Fruit fly (Drosophila melanogaster) whole organism, wandering third instar larva: ENCODE data around the gene ninaA.

ENCODE experiments used
- Abd-B ChIP-seq: fragments of >200 bp; optimal IDR thresholded peaks from 2 replicates; lab custom pipeline; 2017; ENCODE audit warnings: missing biosample characterization, missing genetic modification characterization
- CG32264 ChIP-seq: fragments of 200-800 bp; sonication (Bioruptor generic); optimal IDR thresholded peaks from 2 replicates; lab custom pipeline; 2016; ENCODE audit warnings: missing biosample characterization, missing genetic modification characterization
- CG9705 ChIP-seq: fragments of 200-800 bp; sonication (Bioruptor generic); optimal IDR thresholded peaks from 2 replicates; lab custom pipeline; 2018; ENCODE audit warnings: missing biosample characterization, mild to moderate bottlenecking, missing genetic modification characterization
- CrebA ChIP-seq: fragments of 200-800 bp; sonication (Bioruptor generic); optimal IDR thresholded peaks from 2 replicates; lab custom pipeline; 2016; ENCODE audit warnings: missing biosample characterization, mild to moderate bottlenecking, missing genetic modification characterization, borderline replicate concordance
- Dfd ChIP-seq: fragments of >200 bp; optimal IDR thresholded peaks from 2 replicates; lab custom pipeline; 2017; ENCODE audit warnings: missing biosample characterization, missing genetic modification characterization
- Dif ChIP-seq: fragments of 200-275, 200-300 bp; sonication (Bioruptor generic); optimal IDR thresholded peaks from 2 replicates; lab custom pipeline; 2018; ENCODE audit warnings: missing biosample characterization, missing genetic modification characterization; ENCODE audit not compliant: partially characterized antibody
- GATAd ChIP-seq: sonication (Bioruptor generic); optimal IDR thresholded peaks from 2 replicates; lab custom pipeline; 2016; ENCODE audit warnings: missing biosample characterization, missing genetic modification characterization
- HLH106 ChIP-seq: fragments of 200-800 bp; optimal IDR thresholded peaks from 3 replicates; lab custom pipeline; 2019; ENCODE audit warnings: missing biosample characterization, mild to moderate bottlenecking, missing genetic modification characterization, moderate library complexity
- Hnf4 ChIP-seq: fragments of 200-800 bp; sonication (Bioruptor generic); optimal IDR thresholded peaks from 2 replicates; lab custom pipeline; 2016; ENCODE audit warnings: missing biosample characterization, mild to moderate bottlenecking, missing genetic modification characterization
- Hr78 ChIP-seq: fragments of >200 bp; optimal IDR thresholded peaks from 2 replicates; lab custom pipeline; 2017; ENCODE audit warnings: missing biosample characterization, missing genetic modification characterization
- Hr83 ChIP-seq: fragments of 200-300 bp; sonication (Bioruptor generic); optimal IDR thresholded peaks from 2 replicates; lab custom pipeline; 2016; ENCODE audit warnings: missing biosample characterization, mild to moderate bottlenecking, missing genetic modification characterization, moderate library complexity; ENCODE audit not compliant: poor library complexity, severe bottlenecking
- Jra ChIP-seq: sonication (Bioruptor generic); optimal IDR thresholded peaks from 2 replicates; lab custom pipeline; 2016; ENCODE audit warnings: missing biosample characterization, missing genetic modification characterization
- Mio ChIP-seq: sonication (Bioruptor generic); optimal IDR thresholded peaks from 2 replicates; lab custom pipeline; 2016; ENCODE audit warnings: missing biosample characterization, missing genetic modification characterization
- Myc ChIP-seq: fragments of >200 bp; optimal IDR thresholded peaks from 2 replicates; lab custom pipeline; 2017
- N ChIP-seq: fragments of >200 bp; optimal IDR thresholded peaks from 2 replicates; lab custom pipeline; 2018; ENCODE audit warnings: missing biosample characterization, missing external identifiers, missing genetic modification characterization
- OdsH ChIP-seq: fragments of 200-800 bp; sonication (Bioruptor generic); optimal IDR thresholded peaks from 2 replicates; lab custom pipeline; 2016; ENCODE audit warnings: missing biosample characterization, mild to moderate bottlenecking, missing genetic modification characterization
- Rel ChIP-seq, 2 experiments: fragments of 200-800 bp; sonication (Bioruptor generic) in 1 of 2; optimal IDR thresholded peaks; 2 replicates in 1 of 2; 3 replicates in 1 of 2; lab custom pipeline; 2016 to 2019; ENCODE audit warnings: mild to moderate bottlenecking in 2 of 2, missing biosample characterization in 2 of 2, missing genetic modification characterization in 2 of 2, moderate library complexity in 1 of 2
- Sp1 ChIP-seq: fragments of 200-800 bp; sonication (Bioruptor generic); optimal IDR thresholded peaks from 3 replicates; lab custom pipeline; 2019; ENCODE audit warnings: missing biosample characterization, mild to moderate bottlenecking, missing genetic modification characterization, moderate library complexity
- Vsx2 ChIP-seq: fragments of 200-300, 225-300 bp; sonication (Bioruptor generic); optimal IDR thresholded peaks from 2 replicates; lab custom pipeline; 2018; ENCODE audit warnings: missing biosample characterization, missing genetic modification characterization; ENCODE audit not compliant: partially characterized antibody
- br ChIP-seq: fragments of 200-800 bp; sonication (Bioruptor generic); optimal IDR thresholded peaks from 2 replicates; lab custom pipeline; 2016; ENCODE audit warnings: missing biosample characterization, missing genetic modification characterization
- brk ChIP-seq: fragments of 200-800 bp; sonication (Bioruptor generic); optimal IDR thresholded peaks from 2 replicates; lab custom pipeline; 2016; ENCODE audit warnings: missing biosample characterization, mild to moderate bottlenecking, missing genetic modification characterization
- dl ChIP-seq, 2 experiments: fragments of 175-275, 200-275 bp in 1 of 2; fragments of 200-275 bp in 1 of 2; sonication (Bioruptor generic); optimal IDR thresholded peaks; lab custom pipeline; 2018; ENCODE audit warnings: mild to moderate bottlenecking in 2 of 2, missing biosample characterization in 2 of 2, missing genetic modification characterization in 2 of 2, moderate library complexity in 2 of 2; ENCODE audit not compliant: partially characterized antibody in 2 of 2, insufficient read depth in 1 of 2
- dmrt93B ChIP-seq: fragments of 200-800 bp; sonication (Bioruptor generic); optimal IDR thresholded peaks from 2 replicates; lab custom pipeline; 2018; ENCODE audit warnings: missing biosample characterization, mild to moderate bottlenecking, missing genetic modification characterization
- dsf ChIP-seq: sonication (Bioruptor generic); optimal IDR thresholded peaks from 2 replicates; lab custom pipeline; 2016; ENCODE audit warnings: missing biosample characterization, missing genetic modification characterization, borderline replicate concordance
- ey ChIP-seq: fragments of 200-800 bp; sonication (Bioruptor generic); optimal IDR thresholded peaks from 2 replicates; lab custom pipeline; 2016; ENCODE audit warnings: missing biosample characterization, missing genetic modification characterization
- foxo ChIP-seq, 2 experiments: fragments of 200-800 bp; sonication (Bioruptor generic); optimal IDR thresholded peaks; 2 replicates in 1 of 2; 3 replicates in 1 of 2; lab custom pipeline; 2016 to 2017; ENCODE audit warnings: missing biosample characterization in 2 of 2, missing genetic modification characterization in 2 of 2
- fru ChIP-seq: fragments of 200-800 bp; sonication (Bioruptor generic); optimal IDR thresholded peaks from 3 replicates; lab custom pipeline; 2016; ENCODE audit warnings: missing biosample characterization, mild to moderate bottlenecking, missing genetic modification characterization
- h ChIP-seq: fragments of 200-800 bp; sonication (Bioruptor generic); optimal IDR thresholded peaks from 3 replicates; lab custom pipeline; 2016; ENCODE audit warnings: missing biosample characterization, mild to moderate bottlenecking, missing genetic modification characterization
- jim ChIP-seq: fragments of 175-275, 200-325 bp; sonication (Bioruptor generic); optimal IDR thresholded peaks from 2 replicates; lab custom pipeline; 2016; ENCODE audit warnings: missing biosample characterization, mild to moderate bottlenecking, missing genetic modification characterization
- lola ChIP-seq: fragments of >200 bp; optimal IDR thresholded peaks from 2 replicates; lab custom pipeline; 2017; ENCODE audit warnings: missing biosample characterization, missing genetic modification characterization
- pan ChIP-seq: fragments of >200 bp; optimal IDR thresholded peaks from 2 replicates; lab custom pipeline; 2017
- psq ChIP-seq: fragments of 200-800 bp; sonication (Bioruptor generic); optimal IDR thresholded peaks from 3 replicates; lab custom pipeline; 2017; ENCODE audit warnings: missing biosample characterization, mild to moderate bottlenecking, missing genetic modification characterization, moderate library complexity
- rgr ChIP-seq: fragments of 200-800 bp; sonication (Bioruptor generic); optimal IDR thresholded peaks from 3 replicates; lab custom pipeline; 2016; ENCODE audit warnings: missing biosample characterization, mild to moderate bottlenecking, missing genetic modification characterization
- sage ChIP-seq: fragments of 200-800 bp; sonication (Bioruptor generic); optimal IDR thresholded peaks from 2 replicates; lab custom pipeline; 2016; ENCODE audit warnings: missing biosample characterization, mild to moderate bottlenecking, missing genetic modification characterization
- sv ChIP-seq: fragments of 200-800 bp; sonication (Bioruptor generic); optimal IDR thresholded peaks from 3 replicates; lab custom pipeline; 2016; ENCODE audit warnings: missing biosample characterization, missing genetic modification characterization
- tai ChIP-seq: sonication (Bioruptor generic); optimal IDR thresholded peaks from 2 replicates; lab custom pipeline; 2016; ENCODE audit warnings: missing biosample characterization, missing genetic modification characterization
- usp ChIP-seq: fragments of >200 bp; optimal IDR thresholded peaks from 2 replicates; lab custom pipeline; 2017; ENCODE audit warnings: missing biosample characterization, missing genetic modification characterization
- woc ChIP-seq: sonication (Bioruptor generic); optimal IDR thresholded peaks from 2 replicates; lab custom pipeline; 2016; ENCODE audit warnings: missing biosample characterization, mild to moderate bottlenecking, missing genetic modification characterization

ninaA gene

DNA sequence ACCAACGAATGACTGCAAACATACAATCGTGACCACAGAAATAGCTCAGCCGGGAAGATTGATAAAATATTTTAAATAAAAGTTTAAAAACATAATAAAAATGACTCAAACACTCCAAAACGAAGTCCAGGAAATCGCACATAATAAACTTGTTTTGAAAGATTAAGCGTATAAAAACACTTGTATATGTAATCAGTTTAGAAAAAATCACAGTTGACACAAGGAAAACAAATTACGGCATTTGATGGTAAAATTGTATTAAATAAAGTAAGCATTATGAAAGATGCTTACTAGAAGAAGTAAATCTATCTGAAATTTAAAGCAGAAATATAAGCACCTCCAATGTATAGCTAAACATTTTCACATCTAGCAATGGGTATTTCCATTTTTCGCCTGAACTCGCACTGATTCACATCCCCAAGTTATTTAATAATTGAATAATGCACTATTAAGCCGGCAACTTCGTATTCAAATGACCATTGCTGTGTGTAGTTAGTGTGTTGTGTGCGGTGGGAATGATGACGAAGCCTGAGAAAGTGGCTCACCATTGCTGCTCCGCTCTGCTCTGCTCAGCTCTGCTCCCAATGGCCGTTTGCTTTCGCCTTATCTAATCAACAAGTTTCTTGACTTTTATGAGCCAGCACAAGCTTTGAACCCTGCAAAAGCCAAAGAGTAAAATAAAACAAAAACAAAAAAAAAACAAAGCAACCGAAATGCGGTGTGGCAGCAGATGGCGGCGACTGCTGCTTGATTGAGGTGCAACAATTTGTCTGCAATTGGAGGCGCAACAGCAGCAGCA lies 29.7 kb upstream of the ninaA start:
- no peak for TF ChIP-seq lola (GFP tag; lab: Kevin White, UChicago)
- TF ChIP-seq dmrt93B (GFP tag; lab: Kevin White, UChicago), result peak; percentile 25
- TF ChIP-seq foxo (GFP tag; optimal IDR thresholded peaks at IDR 0.05; lab: Kevin White, UChicago), result peak in 1 of 2 experiments; percentile 55
- no peak for TF ChIP-seq br
- no peak for TF ChIP-seq Jra
- no peak for TF ChIP-seq jim (GFP tag; lab: Kevin White, UChicago)
- no peak for TF ChIP-seq N (GFP tag; lab: Kevin White, UChicago)
- TF ChIP-seq Myc (lab: Kevin White, UChicago), result no peak
- no peak for TF ChIP-seq dl (GFP tag; optimal IDR thresholded peaks at IDR 0.05; lab: Kevin White, UChicago; ENCODE audit: insufficient read depth in 1 of 2, partially characterized antibody in 2 of 2)
- TF ChIP-seq brk, result no peak
- TF ChIP-seq CG9705 (GFP tag; lab: Kevin White, UChicago), result no peak
- peak; percentile 42 for TF ChIP-seq ey (GFP tag; lab: Kevin White, UChicago)
- TF ChIP-seq Hr78, result no peak
- no peak for TF ChIP-seq Abd-B (GFP tag; lab: Kevin White, UChicago)
- peak; percentile 17 for TF ChIP-seq fru (GFP tag; lab: Kevin White, UChicago)
- no peak for TF ChIP-seq CrebA (GFP tag; lab: Kevin White, UChicago)
- TF ChIP-seq Dif, result no peak
- no peak for TF ChIP-seq pan (lab: Kevin White, UChicago)
- peak; percentile 35 for TF ChIP-seq Sp1 (GFP tag; lab: Kevin White, UChicago)
- TF ChIP-seq Hnf4 (GFP tag; lab: Kevin White, UChicago), result no peak
- peak; percentile 15 for TF ChIP-seq psq (GFP tag; lab: Kevin White, UChicago)
- no peak for TF ChIP-seq Hr83 (GFP tag; lab: Kevin White, UChicago)
- no peak for TF ChIP-seq sage (GFP tag; lab: Kevin White, UChicago)
- no peak for TF ChIP-seq tai (GFP tag; lab: Kevin White, UChicago)
- TF ChIP-seq CG32264 (GFP tag; lab: Kevin White, UChicago), result no peak
- no peak for TF ChIP-seq GATAd (GFP tag; lab: Kevin White, UChicago)
- no peak for TF ChIP-seq dsf (GFP tag; lab: Kevin White, UChicago)
- TF ChIP-seq HLH106 (tag; lab: Kevin White, UChicago), result peak; percentile 25
- peak; percentile 41 for TF ChIP-seq OdsH (GFP tag; lab: Kevin White, UChicago)
- no peak for TF ChIP-seq sv
- TF ChIP-seq h, result peak; percentile 35
- peak; percentile 42 for TF ChIP-seq rgr (GFP tag; lab: Kevin White, UChicago)
- TF ChIP-seq Vsx2 (GFP tag; lab: Kevin White, UChicago), result no peak
- TF ChIP-seq usp (GFP tag; lab: Kevin White, UChicago), result no peak
- peak; percentile 36 for TF ChIP-seq woc (GFP tag; lab: Kevin White, UChicago)
- TF ChIP-seq Dfd, result no peak
- no peak for TF ChIP-seq Rel (GFP tag; optimal IDR thresholded peaks at IDR 0.05; lab: Kevin White, UChicago)
- TF ChIP-seq Rel (tag; optimal IDR thresholded peaks at IDR 0.05; lab: Kevin White, UChicago), result no peak
- no peak for TF ChIP-seq Mio (GFP tag; lab: Kevin White, UChicago)

DNA sequence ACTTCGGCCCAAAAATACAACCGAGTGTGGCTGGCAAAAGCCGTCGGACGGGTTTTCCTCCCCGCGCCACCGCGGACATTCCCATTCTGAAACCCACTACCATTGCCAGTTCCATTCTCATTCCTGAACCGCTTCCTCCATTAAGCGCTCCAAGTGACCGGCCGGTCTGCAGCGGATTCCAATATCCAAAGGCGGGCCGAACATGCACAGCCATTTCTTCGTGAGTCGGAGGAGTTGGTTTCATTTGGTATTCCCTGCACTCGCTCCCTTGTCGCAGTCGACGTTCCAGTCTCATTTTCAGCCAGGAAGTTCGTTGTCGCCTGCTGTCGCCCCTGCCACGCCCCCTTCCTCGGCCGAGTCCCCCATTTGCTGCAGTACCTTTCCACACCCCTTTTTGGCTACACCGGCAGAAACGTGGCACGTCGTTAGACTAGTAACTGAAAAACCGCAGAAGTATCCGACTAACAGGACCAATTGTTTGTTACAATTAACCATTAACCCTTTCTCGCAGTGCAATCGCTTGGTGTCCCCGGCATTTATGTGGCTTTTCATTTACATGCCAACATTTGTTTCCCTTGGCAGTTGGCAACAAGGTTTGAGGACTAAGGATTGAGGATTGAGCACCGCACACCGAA lies 29.0 kb upstream of the ninaA start:
- TF ChIP-seq CrebA (GFP tag; lab: Kevin White, UChicago), result no peak
- no peak for TF ChIP-seq dl (GFP tag; optimal IDR thresholded peaks at IDR 0.05; lab: Kevin White, UChicago; ENCODE audit: insufficient read depth in 1 of 2, partially characterized antibody in 2 of 2)
- peak; percentile 83 for TF ChIP-seq Sp1 (GFP tag; lab: Kevin White, UChicago)
- TF ChIP-seq usp (GFP tag; lab: Kevin White, UChicago), result no peak
- no peak for TF ChIP-seq Myc (lab: Kevin White, UChicago)
- peak; percentile 90 for TF ChIP-seq Hnf4 (GFP tag; lab: Kevin White, UChicago)
- TF ChIP-seq CG9705 (GFP tag; lab: Kevin White, UChicago), result peak; percentile 76
- TF ChIP-seq CG32264 (GFP tag; lab: Kevin White, UChicago), result peak; percentile 67
- peak; percentile 85 for TF ChIP-seq ey (GFP tag; lab: Kevin White, UChicago)
- peak; percentile 86 for TF ChIP-seq HLH106 (tag; lab: Kevin White, UChicago)
- no peak for TF ChIP-seq GATAd (GFP tag; lab: Kevin White, UChicago)
- peak; percentile 89 for TF ChIP-seq fru (GFP tag; lab: Kevin White, UChicago)
- TF ChIP-seq Dfd, result no peak
- TF ChIP-seq Dif, result peak; percentile 21
- TF ChIP-seq br, result peak; percentile 89
- TF ChIP-seq Rel (GFP tag; optimal IDR thresholded peaks at IDR 0.05; lab: Kevin White, UChicago), result peak; percentile 64
- TF ChIP-seq Rel (tag; optimal IDR thresholded peaks at IDR 0.05; lab: Kevin White, UChicago), result peak; percentile 48
- TF ChIP-seq Jra, result peak; percentile 83
- TF ChIP-seq sage (GFP tag; lab: Kevin White, UChicago), result peak; percentile 32
- peak; percentile 82 for TF ChIP-seq rgr (GFP tag; lab: Kevin White, UChicago)
- TF ChIP-seq h, result peak; percentile 86
- TF ChIP-seq OdsH (GFP tag; lab: Kevin White, UChicago), result peak; percentile 83
- peak; percentile 61 for TF ChIP-seq dmrt93B (GFP tag; lab: Kevin White, UChicago)
- TF ChIP-seq foxo (GFP tag; optimal IDR thresholded peaks at IDR 0.05; lab: Kevin White, UChicago), result peak; percentile 30 to 92
- peak; percentile 13 for TF ChIP-seq Mio (GFP tag; lab: Kevin White, UChicago)
- TF ChIP-seq lola (GFP tag; lab: Kevin White, UChicago), result no peak
- peak; percentile 91 for TF ChIP-seq woc (GFP tag; lab: Kevin White, UChicago)
- TF ChIP-seq psq (GFP tag; lab: Kevin White, UChicago), result peak; percentile 81
- TF ChIP-seq Hr83 (GFP tag; lab: Kevin White, UChicago), result peak; percentile 89
